Fruit fly (Drosophila melanogaster): ENCODE results near the gene CG42272.
A peak's percentile ranks its signal among the peaks of the same experiment; 100 is the strongest.

CG42272 gene

DNA sequence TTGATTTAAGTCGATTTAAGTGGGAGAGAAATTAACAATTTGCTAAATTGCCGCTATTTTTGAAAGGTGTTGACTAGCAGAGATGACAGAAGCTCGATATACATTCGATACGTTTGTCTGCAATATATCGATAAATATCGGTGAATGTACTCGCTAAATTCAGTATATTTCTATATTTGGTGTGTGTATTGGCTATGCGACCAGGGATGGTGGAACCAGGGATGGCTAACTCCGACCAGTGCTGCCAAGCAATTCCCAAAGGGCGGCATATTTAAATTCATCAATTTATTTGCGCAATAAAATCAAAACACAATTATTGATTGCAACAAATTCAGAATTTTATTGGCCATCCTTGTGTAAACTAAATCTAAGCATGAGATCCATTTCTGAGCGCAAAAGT, 10.2 kb downstream of the CG42272 start, which contains the start of gene mad2:
TSS of gene mad2 (minus strand) at position 78 of the 400 bp plus-strand sequence.
- TF ChIP-seq ey (GFP tag; optimal IDR thresholded peaks at IDR 0.05) (no peak), Dif (GFP tag; optimal IDR thresholded peaks at IDR 0.05; ENCODE audit: partially characterized antibody) (no peak), dmrt93B (GFP tag; optimal IDR thresholded peaks at IDR 0.05) (no peak), sage (GFP tag; optimal IDR thresholded peaks at IDR 0.05) (no peak), GATAd (GFP tag; optimal IDR thresholded peaks at IDR 0.05) (no peak), rgr (GFP tag; optimal IDR thresholded peaks at IDR 0.05) (no peak), Vsx2 (GFP tag; optimal IDR thresholded peaks at IDR 0.05; ENCODE audit: partially characterized antibody) (no peak), fru (GFP tag; optimal IDR thresholded peaks at IDR 0.05) (no peak), pan (optimal IDR thresholded peaks at IDR 0.05) (no peak), h (GFP tag; optimal IDR thresholded peaks at IDR 0.05) (no peak), CrebA (GFP tag; optimal IDR thresholded peaks at IDR 0.05; ENCODE audit: borderline replicate concordance) (no peak), dsf (GFP tag; optimal IDR thresholded peaks at IDR 0.05; ENCODE audit: borderline replicate concordance) (no peak), Hnf4 (GFP tag; optimal IDR thresholded peaks at IDR 0.05) (no peak), Sp1 (GFP tag; optimal IDR thresholded peaks at IDR 0.05) (no peak)

DNA sequence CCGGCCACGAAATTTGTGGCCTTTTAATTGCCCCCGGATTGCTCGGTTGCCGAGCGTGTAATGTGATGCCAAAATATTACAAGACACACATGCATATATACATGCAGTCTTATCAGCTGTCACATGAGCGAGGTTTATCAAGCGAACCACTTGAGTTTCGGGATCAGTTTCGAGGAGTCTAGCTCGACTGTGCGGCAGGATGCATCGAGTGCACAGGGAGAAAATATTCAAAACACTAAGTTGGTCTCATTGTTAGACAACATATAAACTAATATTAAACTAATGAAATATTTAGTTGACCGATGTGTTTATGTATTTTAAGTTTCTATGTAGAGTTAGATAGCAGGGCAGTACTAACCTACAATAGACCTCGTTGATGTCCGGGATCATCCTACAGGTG, 14.3 kb downstream of the CG42272 start:
- TF ChIP-seq br (GFP tag; optimal IDR thresholded peaks at IDR 0.05): no peak
- no peak for TF ChIP-seq dmrt93B (GFP tag; optimal IDR thresholded peaks at IDR 0.05)
- no peak for TF ChIP-seq tai (GFP tag; optimal IDR thresholded peaks at IDR 0.05)
- no peak for TF ChIP-seq woc (GFP tag; optimal IDR thresholded peaks at IDR 0.05)
- TF ChIP-seq Jra (GFP tag; optimal IDR thresholded peaks at IDR 0.05): no peak
- no peak for TF ChIP-seq rgr (GFP tag; optimal IDR thresholded peaks at IDR 0.05)
- no peak for TF ChIP-seq CG9705 (GFP tag; optimal IDR thresholded peaks at IDR 0.05)
- TF ChIP-seq Dif (GFP tag; optimal IDR thresholded peaks at IDR 0.05; ENCODE audit: partially characterized antibody): no peak
- no peak for TF ChIP-seq Hr78 (GFP tag; optimal IDR thresholded peaks at IDR 0.05)
- TF ChIP-seq ey (GFP tag; optimal IDR thresholded peaks at IDR 0.05): no peak
- no peak for TF ChIP-seq foxo (GFP tag; optimal IDR thresholded peaks at IDR 0.05)
- TF ChIP-seq CG32264 (GFP tag; optimal IDR thresholded peaks at IDR 0.05): no peak
- TF ChIP-seq pan (optimal IDR thresholded peaks at IDR 0.05): no peak
- no peak for TF ChIP-seq CrebA (GFP tag; optimal IDR thresholded peaks at IDR 0.05; ENCODE audit: borderline replicate concordance)
- TF ChIP-seq dl (GFP tag; optimal IDR thresholded peaks at IDR 0.05; ENCODE audit: insufficient read depth in 1 of 2, partially characterized antibody in 2 of 2): no peak

DNA sequence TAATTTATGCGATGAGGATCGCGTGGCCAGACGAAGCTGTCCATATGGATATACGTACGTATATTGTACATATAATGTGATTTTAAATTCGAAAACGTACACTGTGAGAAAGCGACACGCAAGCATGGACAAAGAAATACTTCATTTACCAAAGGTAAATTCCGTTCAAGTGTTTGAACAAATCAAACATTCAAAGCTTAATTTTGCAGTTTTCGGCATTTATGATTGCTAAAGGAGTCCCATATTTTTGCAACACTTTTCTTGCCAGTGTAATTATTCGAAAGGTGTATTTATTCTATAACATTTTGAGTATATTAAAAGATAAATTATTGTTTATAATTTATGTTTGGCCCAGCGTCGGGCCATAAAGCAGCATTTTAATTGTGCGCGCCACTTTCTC, 16.5 kb downstream of the CG42272 start:
- no peak for TF ChIP-seq dsf (GFP tag; optimal IDR thresholded peaks at IDR 0.05; ENCODE audit: borderline replicate concordance)
- peak; percentile 38 for TF ChIP-seq dmrt93B (GFP tag; optimal IDR thresholded peaks at IDR 0.05)
- no peak for TF ChIP-seq tai (GFP tag; optimal IDR thresholded peaks at IDR 0.05)
- peak; percentile 59 for TF ChIP-seq OdsH (GFP tag; optimal IDR thresholded peaks at IDR 0.05)
- peak; percentile 61 for TF ChIP-seq rgr (GFP tag; optimal IDR thresholded peaks at IDR 0.05)
- TF ChIP-seq HLH106 (tag; optimal IDR thresholded peaks at IDR 0.05): peak; percentile 72
- TF ChIP-seq ey (GFP tag; optimal IDR thresholded peaks at IDR 0.05): peak; percentile 51
- TF ChIP-seq h (GFP tag; optimal IDR thresholded peaks at IDR 0.05): peak; percentile 62
- TF ChIP-seq sage (GFP tag; optimal IDR thresholded peaks at IDR 0.05): no peak
- peak; percentile 18 for TF ChIP-seq sv (GFP tag; optimal IDR thresholded peaks at IDR 0.05)
- peak in 1 of 2 experiments; percentile 63 for TF ChIP-seq foxo (GFP tag; optimal IDR thresholded peaks at IDR 0.05)
- TF ChIP-seq Sp1 (GFP tag; optimal IDR thresholded peaks at IDR 0.05): peak; percentile 29
- TF ChIP-seq fru (GFP tag; optimal IDR thresholded peaks at IDR 0.05): peak; percentile 28
- TF ChIP-seq CG32264 (GFP tag; optimal IDR thresholded peaks at IDR 0.05): peak; percentile 24
- TF ChIP-seq Hnf4 (GFP tag; optimal IDR thresholded peaks at IDR 0.05): peak; percentile 16

dm6 chr3L:5820039-5820438, 17.2 kb downstream of the CG42272 start:
- peak; percentile 45 for TF ChIP-seq rgr (GFP tag; optimal IDR thresholded peaks at IDR 0.05)
- no peak for TF ChIP-seq Vsx2 (GFP tag; optimal IDR thresholded peaks at IDR 0.05; ENCODE audit: partially characterized antibody)
- no peak for TF ChIP-seq GATAd (GFP tag; optimal IDR thresholded peaks at IDR 0.05)
- TF ChIP-seq Sp1 (GFP tag; optimal IDR thresholded peaks at IDR 0.05): peak; percentile 10
- TF ChIP-seq lola (GFP tag; optimal IDR thresholded peaks at IDR 0.05): no peak
- TF ChIP-seq brk (GFP tag; optimal IDR thresholded peaks at IDR 0.05): no peak
- peak in 1 of 2 experiments; percentile 35 for TF ChIP-seq foxo (GFP tag; optimal IDR thresholded peaks at IDR 0.05)
- TF ChIP-seq Jra (GFP tag; optimal IDR thresholded peaks at IDR 0.05): no peak
- no peak for TF ChIP-seq tai (GFP tag; optimal IDR thresholded peaks at IDR 0.05)
- peak; percentile 8 for TF ChIP-seq h (GFP tag; optimal IDR thresholded peaks at IDR 0.05)
- peak; percentile 15 for TF ChIP-seq ey (GFP tag; optimal IDR thresholded peaks at IDR 0.05)
- peak; percentile 7 for TF ChIP-seq fru (GFP tag; optimal IDR thresholded peaks at IDR 0.05)
- no peak for TF ChIP-seq OdsH (GFP tag; optimal IDR thresholded peaks at IDR 0.05)
- TF ChIP-seq woc (GFP tag; optimal IDR thresholded peaks at IDR 0.05): no peak

DNA sequence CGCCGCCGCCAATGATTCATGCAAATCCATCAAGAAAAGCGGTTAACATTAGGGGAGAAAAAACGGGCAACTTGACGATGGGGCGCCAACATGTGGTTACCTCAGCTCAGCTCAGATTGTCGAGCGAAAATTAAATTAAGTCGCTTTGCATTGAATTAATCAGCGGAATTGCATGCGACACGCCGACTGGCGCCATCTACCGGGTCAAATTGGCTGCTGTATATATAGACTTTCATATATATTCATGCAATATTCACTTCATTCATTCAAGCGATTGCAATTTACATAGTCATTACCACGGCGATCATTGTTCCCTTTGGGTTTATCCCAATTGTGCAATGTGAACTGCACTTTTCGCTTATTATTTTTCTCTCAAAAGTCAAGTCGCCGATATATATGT, 18.0 kb downstream of the CG42272 start:
- TF ChIP-seq usp (GFP tag; optimal IDR thresholded peaks at IDR 0.05) (no peak), psq (GFP tag; optimal IDR thresholded peaks at IDR 0.05) (no peak), woc (GFP tag; optimal IDR thresholded peaks at IDR 0.05) (no peak), sv (GFP tag; optimal IDR thresholded peaks at IDR 0.05) (no peak), CG9705 (GFP tag; optimal IDR thresholded peaks at IDR 0.05) (no peak)
